Fruit fly (Drosophila melanogaster): ENCODE data around the gene tw.

DNA sequence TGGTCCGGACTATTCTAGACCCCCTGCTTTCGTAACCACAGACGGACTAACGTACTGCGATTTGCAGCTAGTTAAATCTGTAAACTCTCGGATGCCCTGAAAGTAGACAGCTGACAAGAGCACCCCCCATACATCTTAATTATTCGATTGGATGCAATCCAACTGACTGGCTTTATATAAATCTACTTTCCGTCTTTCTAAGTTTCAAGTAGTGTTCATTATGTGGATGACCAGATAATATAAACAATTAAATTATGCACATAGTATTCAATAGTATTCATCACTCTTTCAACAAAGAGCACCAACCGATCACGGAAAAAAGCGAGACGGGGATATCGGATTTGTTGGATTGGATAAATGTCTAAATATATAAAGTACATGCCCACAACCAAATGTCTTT lies 22.5 kb upstream of the tw start:
- TF ChIP-seq CG11902 (GFP tag; optimal IDR thresholded peaks at IDR 0.05): no peak
- no peak for TF ChIP-seq CG6808 (GFP tag; optimal IDR thresholded peaks at IDR 0.05)
- no peak for TF ChIP-seq cyc (GFP tag; optimal IDR thresholded peaks at IDR 0.05)
- TF ChIP-seq Sox14 (GFP tag; optimal IDR thresholded peaks at IDR 0.05): no peak
- TF ChIP-seq CG16779 (tag; optimal IDR thresholded peaks at IDR 0.05): no peak
- no peak for TF ChIP-seq Blimp-1 (GFP tag; optimal IDR thresholded peaks at IDR 0.05)
- TF ChIP-seq CG8319 (GFP tag; optimal IDR thresholded peaks at IDR 0.05): no peak
- TF ChIP-seq CG34406 (GFP tag; optimal IDR thresholded peaks at IDR 0.05): no peak
- no peak for TF ChIP-seq dac (GFP tag; optimal IDR thresholded peaks at IDR 0.05)
